Worm (Caenorhabditis elegans) whole organism, L3 larva: ENCODE measurements around the gene clc-19.

Experiments used
- elt-2 ChIP-seq: sonication (generic microtip); optimal IDR thresholded peaks from 2 replicates; lab custom pipeline; 2016; ENCODE audit warnings: missing genetic modification reagents, mild to moderate bottlenecking, missing genetic modification characterization, missing compliant biosample characterization
- elt-3 ChIP-seq, 3 experiments: fragments of 150-350 bp in 1 of 3; sonication (generic microtip) in 2 of 3; optimal IDR thresholded peaks; 2 replicates in 2 of 3; 4 replicates in 1 of 3; lab custom pipeline; 2014 to 2017; ENCODE audit warnings: missing biosample characterization in 3 of 3, missing genetic modification characterization in 3 of 3
- lin-15B ChIP-seq: fragments of 150-350 bp; optimal IDR thresholded peaks from 2 replicates; lab custom pipeline; 2014; ENCODE audit warnings: missing biosample characterization, missing genetic modification characterization
- mdl-1 ChIP-seq: fragments of 150-350 bp; optimal IDR thresholded peaks from 2 replicates; lab custom pipeline; 2014; ENCODE audit warnings: missing biosample characterization, missing genetic modification characterization
- nhr-12 ChIP-seq: fragments of 150-350 bp; optimal IDR thresholded peaks from 2 replicates; lab custom pipeline; 2014; ENCODE audit warnings: missing biosample characterization, missing genetic modification characterization
- skn-1 ChIP-seq: fragments of 150-350 bp; optimal IDR thresholded peaks from 2 replicates; lab custom pipeline; 2014; ENCODE audit warnings: missing biosample characterization, missing genetic modification characterization

ce11 chrIII:901600-902250 lies 28.4 kb upstream of the clc-19 start:
- TF ChIP-seq nhr-12 (no peak), elt-3 (tag; optimal IDR thresholded peaks at IDR 0.05; lab: Kevin White, UChicago) (no peak), lin-15B (tag; lab: Kevin White, UChicago) (peak; percentile 32), elt-2 (tag; lab: Kevin White, UChicago) (peak; percentile 34), skn-1 (tag; lab: Kevin White, UChicago) (no peak), mdl-1 (no peak)
